Worm (Caenorhabditis elegans): ENCODE results near the gene C17H12.3.

C17H12.3 gene

ce11 chrIV:6762416-6762815, 33.0 kb downstream of the C17H12.3 start, which contains the start of gene spd-3:
TSS of gene spd-3 (plus strand) at chrIV:6762716.
- TF ChIP-seq drap-1 (GFP tag; optimal IDR thresholded peaks at IDR 0.05) (no peak), mls-2 (tag; optimal IDR thresholded peaks at IDR 0.05) (no peak), M03D4.4 (tag; optimal IDR thresholded peaks at IDR 0.05) (no peak), flh-1 (GFP tag; optimal IDR thresholded peaks at IDR 0.05) (no peak), bed-3 (GFP tag; optimal IDR thresholded peaks at IDR 0.05) (no peak), lin-13 (tag; optimal IDR thresholded peaks at IDR 0.05) (no peak)

- TF ChIP-seq ham-2 (GFP tag; optimal IDR thresholded peaks at IDR 0.05) (no peak), sptf-1 (tag; optimal IDR thresholded peaks at IDR 0.05) (no peak), ztf-11 (tag; optimal IDR thresholded peaks at IDR 0.05) (no peak), lsy-2 (tag; optimal IDR thresholded peaks at IDR 0.05) (no peak), hlh-1 (tag; optimal IDR thresholded peaks at IDR 0.05) (no peak), M03D4.4 (tag; optimal IDR thresholded peaks at IDR 0.05) (no peak), cnd-1 (tag; optimal IDR thresholded peaks at IDR 0.05) (no peak), unc-39 (tag; optimal IDR thresholded peaks at IDR 0.05) (no peak)
Measured at ce11 chrIV:6757614-6758013, 37.8 kb downstream of the C17H12.3 start.

ce11 chrIV:6757011-6757410, 38.4 kb downstream of the C17H12.3 start, which contains the start of gene usp-4:
TSS of gene usp-4 (plus strand) at chrIV:6757311.
- TF ChIP-seq lin-13 (tag; optimal IDR thresholded peaks at IDR 0.05) (no peak), flh-1 (GFP tag; optimal IDR thresholded peaks at IDR 0.05) (no peak), lsy-2 (tag; optimal IDR thresholded peaks at IDR 0.05) (no peak), unc-39 (tag; optimal IDR thresholded peaks at IDR 0.05) (no peak), elt-1 (tag; optimal IDR thresholded peaks at IDR 0.05; ENCODE audit: borderline replicate concordance, insufficient read depth) (no peak), zip-8 (tag; optimal IDR thresholded peaks at IDR 0.05) (no peak), ztf-11 (tag; optimal IDR thresholded peaks at IDR 0.05) (no peak), nhr-76 (tag; optimal IDR thresholded peaks at IDR 0.05) (no peak), sptf-1 (tag; optimal IDR thresholded peaks at IDR 0.05) (no peak), blmp-1 (tag; optimal IDR thresholded peaks at IDR 0.05) (no peak), lin-32 (GFP tag; optimal IDR thresholded peaks at IDR 0.05) (no peak), hlh-1 (tag; optimal IDR thresholded peaks at IDR 0.05) (no peak), bed-3 (GFP tag; optimal IDR thresholded peaks at IDR 0.05) (no peak), mab-5 (tag; optimal IDR thresholded peaks at IDR 0.05) (no peak), nhr-2 (tag; optimal IDR thresholded peaks at IDR 0.05) (no peak), ceh-83 (GFP tag; optimal IDR thresholded peaks at IDR 0.05) (no peak), ham-2 (GFP tag; optimal IDR thresholded peaks at IDR 0.05) (no peak)

ce11 chrIV:6756374-6756773, 39.1 kb downstream of the C17H12.3 start:
- no peak for TF ChIP-seq ceh-39 (tag; optimal IDR thresholded peaks at IDR 0.05)
- peak; percentile 86 for TF ChIP-seq drap-1 (GFP tag; optimal IDR thresholded peaks at IDR 0.05)
- no peak for TF ChIP-seq nhr-12 (tag; optimal IDR thresholded peaks at IDR 0.05)
- TF ChIP-seq elt-3 (tag; optimal IDR thresholded peaks at IDR 0.05) = peak; percentile 13
- TF ChIP-seq lsy-2 (tag; optimal IDR thresholded peaks at IDR 0.05) = peak; percentile 67
- peak; percentile 74 for TF ChIP-seq lin-13 (tag; optimal IDR thresholded peaks at IDR 0.05)
- TF ChIP-seq unc-62 (GFP tag; optimal IDR thresholded peaks at IDR 0.05) = no peak
- no peak for TF ChIP-seq snpc-4 (tag; optimal IDR thresholded peaks at IDR 0.05)
- peak; percentile 77 for TF ChIP-seq cnd-1 (tag; optimal IDR thresholded peaks at IDR 0.05)
- TF ChIP-seq ham-2 (GFP tag; optimal IDR thresholded peaks at IDR 0.05) = peak; percentile 78
- TF ChIP-seq zip-8 (tag; optimal IDR thresholded peaks at IDR 0.05) = no peak
- TF ChIP-seq bed-3 (GFP tag; optimal IDR thresholded peaks at IDR 0.05) = peak; percentile 69
- peak; percentile 76 for TF ChIP-seq ceh-83 (GFP tag; optimal IDR thresholded peaks at IDR 0.05)
- TF ChIP-seq nhr-76 (tag; optimal IDR thresholded peaks at IDR 0.05) = no peak
- TF ChIP-seq hlh-1 (tag; optimal IDR thresholded peaks at IDR 0.05) = peak; percentile 77
- TF ChIP-seq unc-120 (tag; optimal IDR thresholded peaks at IDR 0.05; ENCODE audit: poor library complexity, severe bottlenecking) = peak; percentile 95
- peak; percentile 56 for TF ChIP-seq elt-1 (tag; optimal IDR thresholded peaks at IDR 0.05; ENCODE audit: borderline replicate concordance, insufficient read depth)
- peak; percentile 65 for TF ChIP-seq ztf-11 (tag; optimal IDR thresholded peaks at IDR 0.05)
- TF ChIP-seq tbx-8 (GFP tag; optimal IDR thresholded peaks at IDR 0.05) = peak; percentile 70
- peak; percentile 81 for TF ChIP-seq blmp-1 (tag; optimal IDR thresholded peaks at IDR 0.05)
- TF ChIP-seq ces-1 (GFP tag; optimal IDR thresholded peaks at IDR 0.05) = peak; percentile 76
- peak; percentile 36 for TF ChIP-seq nhr-28 (tag; optimal IDR thresholded peaks at IDR 0.05)
- peak; percentile 17 for TF ChIP-seq nhr-2 (tag; optimal IDR thresholded peaks at IDR 0.05)
- TF ChIP-seq M03D4.4 (tag; optimal IDR thresholded peaks at IDR 0.05) = peak; percentile 85
- TF ChIP-seq mep-1 (tag; optimal IDR thresholded peaks at IDR 0.05) = peak; percentile 85
- TF ChIP-seq ceh-43 (GFP tag; optimal IDR thresholded peaks at IDR 0.05) = peak; percentile 83
- TF ChIP-seq sem-2 (GFP tag; optimal IDR thresholded peaks at IDR 0.05) = peak; percentile 44
- peak; percentile 64 for TF ChIP-seq pha-4 (tag; optimal IDR thresholded peaks at IDR 0.05)
- TF ChIP-seq unc-39 (tag; optimal IDR thresholded peaks at IDR 0.05) = no peak
- TF ChIP-seq lin-32 (GFP tag; optimal IDR thresholded peaks at IDR 0.05) = peak; percentile 8
- TF ChIP-seq sptf-1 (tag; optimal IDR thresholded peaks at IDR 0.05) = peak; percentile 92
- TF ChIP-seq flh-1 (GFP tag; optimal IDR thresholded peaks at IDR 0.05) = peak; percentile 8
- peak; percentile 94 for TF ChIP-seq mls-2 (tag; optimal IDR thresholded peaks at IDR 0.05)
- peak; percentile 65 for TF ChIP-seq nhr-237 (tag; optimal IDR thresholded peaks at IDR 0.05)
- peak; percentile 18 for TF ChIP-seq mab-5 (tag; optimal IDR thresholded peaks at IDR 0.05)
